Fruit fly (Drosophila melanogaster) whole organism, embryonic: ENCODE measurements around the gene Hexim.

ENCODE experiments used
- Asciz ChIP-seq: fragments of 200-800 bp; sonication (Bioruptor generic); optimal IDR thresholded peaks from 2 replicates; lab custom pipeline; 2017; ENCODE audit warnings: missing biosample characterization, mild to moderate bottlenecking, missing genetic modification characterization, missing genetic modification reagents
- Bdp1 ChIP-seq: fragments of 200-800 bp; sonication (Bioruptor generic); optimal IDR thresholded peaks from 3 replicates; lab custom pipeline; 2016; ENCODE audit warnings: missing biosample characterization, missing genetic modification characterization
- CG10209 ChIP-seq: fragments of 200-800 bp; sonication (Bioruptor generic); optimal IDR thresholded peaks from 3 replicates; lab custom pipeline; 2017; ENCODE audit warnings: missing biosample characterization, mild to moderate bottlenecking, missing genetic modification characterization, missing genetic modification reagents
- CG10979 ChIP-seq: fragments of 200-800 bp; sonication (Bioruptor generic); optimal IDR thresholded peaks from 2 replicates; lab custom pipeline; 2018; ENCODE audit warnings: missing biosample characterization, mild to moderate bottlenecking, missing genetic modification characterization, moderate library complexity
- CG11085 ChIP-seq: fragments of 200-800 bp; sonication (Bioruptor generic); IDR thresholded peaks from 2 replicates; pipeline ENCODE4 v1.3.6; 2022; ENCODE audit warnings: missing biosample characterization, missing genetic modification characterization
- CG11695 ChIP-seq: fragments of 200-800 bp; sonication (Bioruptor generic); IDR thresholded peaks from 3 replicates; pipeline ENCODE4 v1.3.6; 2022; ENCODE audit warnings: missing biosample characterization, missing genetic modification characterization
- CG11723 ChIP-seq: fragments of 200-800 bp; sonication (Bioruptor generic); optimal IDR thresholded peaks from 2 replicates; lab custom pipeline; 2017; ENCODE audit warnings: missing biosample characterization, mild to moderate bottlenecking, missing genetic modification characterization
- CG12155 ChIP-seq: fragments of 200-800 bp; sonication (Bioruptor generic); optimal IDR thresholded peaks from 3 replicates; lab custom pipeline; 2016; ENCODE audit warnings: missing biosample characterization, missing genetic modification characterization
- CG12299 ChIP-seq: fragments of 200-800 bp; sonication (Bioruptor generic); optimal IDR thresholded peaks from 2 replicates; lab custom pipeline; 2018; ENCODE audit warnings: missing biosample characterization, mild to moderate bottlenecking, missing genetic modification characterization
- CG12659 ChIP-seq: fragments of 200-800 bp; sonication (Bioruptor generic); optimal IDR thresholded peaks from 3 replicates; lab custom pipeline; 2017; ENCODE audit warnings: mild to moderate bottlenecking, missing biosample characterization, missing genetic modification reagents, missing genetic modification characterization
- CG12769 ChIP-seq: fragments of 200-800 bp; sonication (Bioruptor generic); optimal IDR thresholded peaks from 2 replicates; lab custom pipeline; 2019; ENCODE audit warnings: missing biosample characterization, mild to moderate bottlenecking, missing genetic modification characterization, moderate library complexity
- CG13624 ChIP-seq: fragments of 200-800 bp; sonication (Bioruptor generic); optimal IDR thresholded peaks from 2 replicates; lab custom pipeline; 2016; ENCODE audit warnings: missing biosample characterization, missing genetic modification characterization
- CG15601 ChIP-seq: fragments of 200-800 bp; sonication (Bioruptor generic); optimal IDR thresholded peaks from 3 replicates; lab custom pipeline; 2019; ENCODE audit warnings: missing biosample characterization, mild to moderate bottlenecking, missing genetic modification characterization, moderate library complexity
- CG1647 ChIP-seq: fragments of 200-800 bp; sonication (Bioruptor generic); optimal IDR thresholded peaks from 3 replicates; lab custom pipeline; 2016; ENCODE audit warnings: missing biosample characterization, missing genetic modification characterization
- CG17912 ChIP-seq: fragments of 200-800 bp; sonication (Bioruptor generic); optimal IDR thresholded peaks from 2 replicates; lab custom pipeline; 2018; ENCODE audit warnings: missing biosample characterization, mild to moderate bottlenecking, missing genetic modification characterization
- CG32532 ChIP-seq: fragments of 200-800 bp; sonication (Bioruptor generic); IDR thresholded peaks from 2 replicates; pipeline ENCODE4 v1.3.6; 2022; ENCODE audit warnings: missing biosample characterization, missing genetic modification characterization
- CG4282 ChIP-seq: fragments of 200-800 bp; sonication (Bioruptor generic); optimal IDR thresholded peaks from 2 replicates; lab custom pipeline; 2016; ENCODE audit warnings: missing biosample characterization, missing genetic modification characterization
- CG4707 ChIP-seq: fragments of 200-800 bp; sonication (Bioruptor generic); optimal IDR thresholded peaks from 2 replicates; lab custom pipeline; 2018; ENCODE audit warnings: missing biosample characterization, mild to moderate bottlenecking, missing genetic modification characterization, moderate library complexity
- CG6854 ChIP-seq: fragments of 200-800 bp; sonication (Bioruptor generic); optimal IDR thresholded peaks from 3 replicates; lab custom pipeline; 2017; ENCODE audit warnings: missing biosample characterization, mild to moderate bottlenecking, missing genetic modification characterization
- CG8281 ChIP-seq: fragments of 200-800 bp; sonication (Bioruptor generic); optimal IDR thresholded peaks from 2 replicates; lab custom pipeline; 2018; ENCODE audit warnings: missing biosample characterization, mild to moderate bottlenecking, missing genetic modification characterization, moderate library complexity
- CG9727 ChIP-seq: fragments of 200-800 bp; sonication (Bioruptor generic); optimal IDR thresholded peaks from 3 replicates; lab custom pipeline; 2017; ENCODE audit warnings: missing biosample characterization, mild to moderate bottlenecking, missing genetic modification characterization
- CG9797 ChIP-seq: fragments of 200-800 bp; sonication (Bioruptor generic); optimal IDR thresholded peaks from 3 replicates; lab custom pipeline; 2018; ENCODE audit warnings: missing biosample characterization, mild to moderate bottlenecking, missing genetic modification characterization
- D ChIP-seq, 2 experiments: fragments of 200-800 bp in 1 of 2; fragments of >200 bp in 1 of 2; sonication (Bioruptor generic) in 1 of 2; optimal IDR thresholded peaks; 2 replicates in 1 of 2; 3 replicates in 1 of 2; lab custom pipeline; 2017; ENCODE audit warnings: mild to moderate bottlenecking in 1 of 2, missing biosample characterization in 1 of 2, missing genetic modification characterization in 1 of 2, missing genetic modification reagents in 1 of 2
- Elba2 ChIP-seq: fragments of 200-800 bp; sonication (Bioruptor generic); optimal IDR thresholded peaks from 3 replicates; lab custom pipeline; 2016; ENCODE audit warnings: missing biosample characterization, missing genetic modification characterization
- H15 ChIP-seq: fragments of 200-800 bp; sonication (Bioruptor generic); IDR thresholded peaks from 3 replicates; pipeline ENCODE4 v1.3.6; 2022; ENCODE audit warnings: missing biosample characterization, missing genetic modification characterization
- HLH4C ChIP-seq: fragments of 200-800 bp; sonication (Bioruptor generic); IDR thresholded peaks from 3 replicates; pipeline ENCODE4 v1.3.6; 2022; ENCODE audit warnings: missing biosample characterization, missing genetic modification characterization; ENCODE audit not compliant: partially characterized antibody
- Hey ChIP-seq: fragments of 200-800 bp; sonication (Bioruptor generic); optimal IDR thresholded peaks from 3 replicates; lab custom pipeline; 2018; ENCODE audit warnings: missing biosample characterization, mild to moderate bottlenecking, missing genetic modification characterization
- Lhr ChIP-seq: fragments of 200-800 bp; sonication (Bioruptor generic); optimal IDR thresholded peaks from 3 replicates; lab custom pipeline; 2017; ENCODE audit warnings: mild to moderate bottlenecking, missing biosample characterization, missing genetic modification reagents, missing genetic modification characterization
- Myb ChIP-seq: fragments of 200-800 bp; sonication (Bioruptor generic); optimal IDR thresholded peaks from 2 replicates; lab custom pipeline; 2016; ENCODE audit warnings: missing biosample characterization, missing genetic modification characterization
- Rfx ChIP-seq: fragments of 200-800 bp; sonication (Bioruptor generic); IDR thresholded peaks from 2 replicates; pipeline ENCODE4 v1.3.6; 2022; ENCODE audit warnings: missing biosample characterization, missing genetic modification characterization
- Tbp ChIP-seq: fragments of >200 bp; optimal IDR thresholded peaks from 2 replicates; lab custom pipeline; 2018; ENCODE audit warnings: missing biosample characterization, missing genetic modification characterization
- Trl ChIP-seq, 3 experiments: fragments of >200 bp in 2 of 3; fragments of 200-800 bp in 1 of 3; sonication (Bioruptor generic) in 1 of 3; optimal IDR thresholded peaks; 2 replicates in 1 of 3; 3 replicates in 2 of 3; lab custom pipeline; 2016 to 2017; ENCODE audit warnings: missing biosample characterization in 1 of 3, missing genetic modification characterization in 1 of 3
- br ChIP-seq: fragments of >200 bp; optimal IDR thresholded peaks from 2 replicates; lab custom pipeline; 2017
- cato ChIP-seq: fragments of 200-800 bp; sonication (Bioruptor generic); optimal IDR thresholded peaks from 2 replicates; lab custom pipeline; 2016; ENCODE audit warnings: missing biosample characterization, missing genetic modification characterization, borderline replicate concordance
- dan ChIP-seq: fragments of 200-800 bp; sonication (Bioruptor generic); IDR thresholded peaks from 2 replicates; pipeline ENCODE4 v1.3.6; 2022; ENCODE audit warnings: missing biosample characterization, missing genetic modification characterization
- fd102C ChIP-seq: fragments of 200-800 bp; sonication (Bioruptor generic); optimal IDR thresholded peaks from 2 replicates; lab custom pipeline; 2018; ENCODE audit warnings: missing biosample characterization, mild to moderate bottlenecking, missing genetic modification characterization, moderate library complexity
- gsb-n ChIP-seq: fragments of 200-800 bp; sonication (Bioruptor generic); optimal IDR thresholded peaks from 3 replicates; lab custom pipeline; 2018; ENCODE audit warnings: missing biosample characterization, mild to moderate bottlenecking, missing genetic modification characterization
- kni ChIP-seq: fragments of 200-800 bp; sonication (Bioruptor generic); optimal IDR thresholded peaks from 3 replicates; lab custom pipeline; 2017; ENCODE audit warnings: mild to moderate bottlenecking, missing biosample characterization, missing genetic modification reagents, missing genetic modification characterization
- lab ChIP-seq: fragments of 200-800 bp; sonication (Bioruptor generic); optimal IDR thresholded peaks from 3 replicates; lab custom pipeline; 2017; ENCODE audit warnings: missing biosample characterization, missing genetic modification characterization, mild to moderate bottlenecking, moderate library complexity, missing genetic modification reagents
- oc ChIP-seq: fragments of 200-800 bp; sonication (Bioruptor generic); optimal IDR thresholded peaks from 2 replicates; lab custom pipeline; 2018; ENCODE audit warnings: missing biosample characterization, mild to moderate bottlenecking, missing genetic modification characterization, moderate library complexity
- onecut ChIP-seq: fragments of 200-800 bp; sonication (Bioruptor generic); IDR thresholded peaks from 2 replicates; pipeline ENCODE4 v1.3.6; 2022; ENCODE audit warnings: missing biosample characterization, missing genetic modification characterization
- p53 ChIP-seq: fragments of 200-800 bp; sonication (Bioruptor generic); optimal IDR thresholded peaks from 2 replicates; lab custom pipeline; 2016; ENCODE audit warnings: missing biosample characterization, missing genetic modification characterization
- phol ChIP-seq: fragments of 200-800 bp; sonication (Bioruptor generic); optimal IDR thresholded peaks from 3 replicates; lab custom pipeline; 2018; ENCODE audit warnings: missing biosample characterization, mild to moderate bottlenecking, missing genetic modification characterization, moderate library complexity
- pita ChIP-seq: fragments of 200-800 bp; sonication (Bioruptor generic); optimal IDR thresholded peaks from 2 replicates; lab custom pipeline; 2017; ENCODE audit warnings: missing biosample characterization, mild to moderate bottlenecking, missing genetic modification characterization
- sr ChIP-seq: fragments of 200-800 bp; sonication (Bioruptor generic); IDR thresholded peaks from 3 replicates; pipeline ENCODE4 v1.3.6; 2022; ENCODE audit warnings: missing biosample characterization, missing genetic modification characterization
- tap ChIP-seq: fragments of 200-800 bp; optimal IDR thresholded peaks from 3 replicates; lab custom pipeline; 2019; ENCODE audit warnings: missing biosample characterization, mild to moderate bottlenecking, missing genetic modification characterization, moderate library complexity
- tio ChIP-seq: fragments of 200-800 bp; sonication (Bioruptor generic); optimal IDR thresholded peaks from 2 replicates; lab custom pipeline; 2017; ENCODE audit warnings: missing biosample characterization, missing genetic modification characterization, inconsistent platforms
- ttk ChIP-seq: fragments of 200-800 bp; sonication (Bioruptor generic); IDR thresholded peaks from 2 replicates; pipeline ENCODE4 v2.1.2; 2022; ENCODE audit warnings: missing biosample characterization, missing genetic modification characterization
- wek ChIP-seq: fragments of 200-800 bp; sonication (Bioruptor generic); optimal IDR thresholded peaks from 3 replicates; lab custom pipeline; 2018; ENCODE audit warnings: missing biosample characterization, mild to moderate bottlenecking, missing genetic modification characterization, moderate library complexity

Gene Hexim

dm6 chr3R:14696949-14697513 is 37.8 kb downstream of the Hexim start, which contains the start of gene Meltrin (continued):
- TF ChIP-seq CG1647 (GFP tag; lab: Kevin White, UChicago) = peak; percentile 47
- TF ChIP-seq CG11695 (GFP tag; lab: Robert Waterston, UW) = no peak
- TF ChIP-seq kni (GFP tag; lab: Kevin White, UChicago) = peak; percentile 19
- TF ChIP-seq Bdp1 (GFP tag; lab: Kevin White, UChicago) = peak; percentile 42
- TF ChIP-seq CG15601 (tag; lab: Kevin White, UChicago) = peak; percentile 66
- TF ChIP-seq sr (GFP tag; lab: Robert Waterston, UW) = no peak
- TF ChIP-seq CG10209 = peak; percentile 43
- TF ChIP-seq Hey (tag; lab: Kevin White, UChicago) = peak; percentile 37
- TF ChIP-seq Myb = peak; percentile 70
- peak; percentile 38 for TF ChIP-seq CG4282 (GFP tag; lab: Kevin White, UChicago)
- TF ChIP-seq dan (GFP tag; lab: Robert Waterston, UW) = no peak
- peak; percentile 17 for TF ChIP-seq Asciz
- TF ChIP-seq HLH4C (GFP tag; lab: Robert Waterston, UW) = no peak
- TF ChIP-seq D (optimal IDR thresholded peaks at IDR 0.05; lab: Kevin White, UChicago) = no peak
- TF ChIP-seq D (GFP tag; optimal IDR thresholded peaks at IDR 0.05; lab: Kevin White, UChicago) = peak; percentile 11
- peak; percentile 19 for TF ChIP-seq CG10979 (tag; lab: Kevin White, UChicago)
- TF ChIP-seq ttk (GFP tag; lab: Robert Waterston, UW) = no peak
- TF ChIP-seq CG4707 = peak; percentile 50
- TF ChIP-seq CG12769 (tag; lab: Kevin White, UChicago) = peak; percentile 70
- peak; percentile 69 for TF ChIP-seq wek (GFP tag; lab: Kevin White, UChicago)
- TF ChIP-seq Tbp (GFP tag; lab: Kevin White, UChicago) = no peak
- TF ChIP-seq fd102C (GFP tag; lab: Kevin White, UChicago) = peak; percentile 43
- TF ChIP-seq br (lab: Kevin White, UChicago) = no peak
- TF ChIP-seq CG11085 = no peak
- peak; percentile 91 for TF ChIP-seq CG12659
- TF ChIP-seq CG8281 (tag; lab: Kevin White, UChicago) = no peak
- TF ChIP-seq CG32532 (GFP tag; lab: Robert Waterston, UW) = no peak
- TF ChIP-seq CG13624 (GFP tag; lab: Kevin White, UChicago) = peak; percentile 76
- TF ChIP-seq CG6854 = peak; percentile 67
- TF ChIP-seq pita (GFP tag; lab: Kevin White, UChicago) = peak; percentile 96
- TF ChIP-seq CG11723 (GFP tag; lab: Kevin White, UChicago) = peak; percentile 36
- TF ChIP-seq CG12299 (tag; lab: Kevin White, UChicago) = peak; percentile 41
- TF ChIP-seq p53 = no peak
- peak; percentile 48 for TF ChIP-seq tap (tag; lab: Kevin White, UChicago)
- no peak for TF ChIP-seq tio
- peak; percentile 20 for TF ChIP-seq CG9727 (GFP tag; lab: Kevin White, UChicago)
- peak; percentile 41 for TF ChIP-seq gsb-n (tag; lab: Kevin White, UChicago)
- no peak for TF ChIP-seq Rfx (GFP tag; lab: Robert Waterston, UW)
- peak; percentile 71 for TF ChIP-seq CG17912
- TF ChIP-seq H15 (GFP tag; lab: Robert Waterston, UW) = no peak
- TF ChIP-seq Elba2 (GFP tag; lab: Kevin White, UChicago) = peak; percentile 98
- TF ChIP-seq phol = peak; percentile 44
- peak; percentile 55 for TF ChIP-seq onecut (GFP tag; lab: Robert Waterston, UW)
- peak; percentile 83 for TF ChIP-seq lab
- peak; percentile 7 for TF ChIP-seq CG12155 (GFP tag; lab: Kevin White, UChicago)
- TF ChIP-seq cato (GFP tag; lab: Kevin White, UChicago) = no peak
- TF ChIP-seq Lhr (GFP tag; lab: Kevin White, UChicago) = peak; percentile 98
- peak; percentile 97 for TF ChIP-seq CG9797 (GFP tag; lab: Kevin White, UChicago)
- TF ChIP-seq oc (tag; lab: Kevin White, UChicago) = peak; percentile 62
- TF ChIP-seq Trl (optimal IDR thresholded peaks at IDR 0.05; lab: Kevin White, UChicago) = peak; percentile 66 to 90
- peak; percentile 57 for TF ChIP-seq Trl (GFP tag; optimal IDR thresholded peaks at IDR 0.05; lab: Kevin White, UChicago)
